Fruit fly (Drosophila melanogaster) whole organism, embryonic: ENCODE results near the gene CG7362.

ENCODE experiments used
- CG10565 ChIP-seq: fragments of 200-800 bp; sonication (Bioruptor generic); optimal IDR thresholded peaks from 3 replicates; lab custom pipeline; 2016; ENCODE audit warnings: missing biosample characterization, mild to moderate bottlenecking, missing genetic modification characterization
- CG12659 ChIP-seq: fragments of 200-800 bp; sonication (Bioruptor generic); optimal IDR thresholded peaks from 3 replicates; lab custom pipeline; 2017; ENCODE audit warnings: mild to moderate bottlenecking, missing biosample characterization, missing genetic modification reagents, missing genetic modification characterization
- CG12769 ChIP-seq: fragments of 200-800 bp; sonication (Bioruptor generic); optimal IDR thresholded peaks from 2 replicates; lab custom pipeline; 2019; ENCODE audit warnings: missing biosample characterization, mild to moderate bottlenecking, missing genetic modification characterization, moderate library complexity
- CG15696 ChIP-seq: fragments of 200-800 bp; sonication (Bioruptor generic); optimal IDR thresholded peaks from 2 replicates; lab custom pipeline; 2019; ENCODE audit warnings: missing biosample characterization, mild to moderate bottlenecking, missing genetic modification characterization, moderate library complexity
- CG1602 ChIP-seq: fragments of 200-800 bp; sonication (Bioruptor generic); optimal IDR thresholded peaks from 3 replicates; lab custom pipeline; 2016; ENCODE audit warnings: missing biosample characterization, missing genetic modification characterization
- CG16779 ChIP-seq: fragments of 200-800 bp; sonication (Bioruptor generic); IDR thresholded peaks from 2 replicates; pipeline ENCODE4 v1.3.6; 2022; ENCODE audit warnings: missing biosample characterization, missing genetic modification characterization
- CG1792 ChIP-seq: fragments of 200-800 bp; sonication (Bioruptor generic); optimal IDR thresholded peaks from 2 replicates; lab custom pipeline; 2016; ENCODE audit warnings: missing biosample characterization, missing genetic modification characterization
- CG1832 ChIP-seq: fragments of 200-800 bp; sonication (Bioruptor generic); optimal IDR thresholded peaks from 2 replicates; lab custom pipeline; 2017; ENCODE audit warnings: missing biosample characterization, mild to moderate bottlenecking, missing genetic modification characterization, inconsistent platforms
- CG2129 ChIP-seq: fragments of 200-800 bp; sonication (Bioruptor generic); IDR thresholded peaks from 2 replicates; pipeline ENCODE4 v1.3.6; 2022; ENCODE audit warnings: missing biosample characterization, missing genetic modification characterization; ENCODE audit not compliant: partially characterized antibody
- CG4404 ChIP-seq: fragments of 200-800 bp; sonication (Bioruptor generic); IDR thresholded peaks from 2 replicates; pipeline ENCODE4 v1.3.6; 2022; ENCODE audit warnings: missing biosample characterization, missing genetic modification characterization
- CG4730 ChIP-seq: fragments of 200-800 bp; sonication (Bioruptor generic); IDR thresholded peaks from 2 replicates; pipeline ENCODE4 v1.3.6; 2022; ENCODE audit warnings: missing biosample characterization, missing genetic modification characterization
- CG6791 ChIP-seq: fragments of 200-800 bp; sonication (Bioruptor generic); IDR thresholded peaks from 3 replicates; pipeline ENCODE4 v1.3.6; 2022; ENCODE audit warnings: missing biosample characterization, missing genetic modification characterization; ENCODE audit not compliant: partially characterized antibody
- CG7556 ChIP-seq: fragments of 200-800 bp; sonication (Bioruptor generic); optimal IDR thresholded peaks from 2 replicates; lab custom pipeline; 2017; ENCODE audit warnings: missing biosample characterization, mild to moderate bottlenecking, missing genetic modification characterization
- Drgx ChIP-seq: fragments of 200-800 bp; sonication (Bioruptor generic); IDR thresholded peaks from 2 replicates; pipeline ENCODE4 v1.3.6; 2022; ENCODE audit warnings: missing biosample characterization, missing genetic modification characterization
- Ets65A ChIP-seq: fragments of 200-800 bp; sonication (Bioruptor generic); peaks from one replicate; lab custom pipeline; 2016; ENCODE audit warnings: missing biosample characterization, missing genetic modification characterization
- H15 ChIP-seq: fragments of 200-800 bp; sonication (Bioruptor generic); IDR thresholded peaks from 3 replicates; pipeline ENCODE4 v1.3.6; 2022; ENCODE audit warnings: missing biosample characterization, missing genetic modification characterization
- HmgD ChIP-seq: fragments of 200-800 bp; sonication (Bioruptor generic); optimal IDR thresholded peaks from 3 replicates; lab custom pipeline; 2016; ENCODE audit warnings: missing biosample characterization, missing genetic modification characterization
- Hmx ChIP-seq: fragments of 200-800 bp; sonication (Bioruptor generic); optimal IDR thresholded peaks from 2 replicates; lab custom pipeline; 2016; ENCODE audit warnings: missing biosample characterization, missing genetic modification characterization
- Hr78 ChIP-seq, 2 experiments: fragments of 200-800 bp in 1 of 2; fragments of >200 bp in 1 of 2; sonication (Bioruptor generic) in 1 of 2; optimal IDR thresholded peaks; 2 replicates each; lab custom pipeline; 2017 to 2019; ENCODE audit warnings: missing biosample characterization in 2 of 2, missing genetic modification characterization in 2 of 2, mild to moderate bottlenecking in 1 of 2, moderate library complexity in 1 of 2
- Med ChIP-seq: fragments of 200-800 bp; sonication (Bioruptor generic); peaks from one replicate; lab custom pipeline; 2016; ENCODE audit warnings: missing biosample characterization, missing genetic modification characterization, mild to moderate bottlenecking, inconsistent platforms, moderate library complexity
- NfI ChIP-seq: fragments of 200-800 bp; sonication (Bioruptor generic); optimal IDR thresholded peaks from 3 replicates; lab custom pipeline; 2018; ENCODE audit warnings: missing biosample characterization, mild to moderate bottlenecking, missing genetic modification characterization, moderate library complexity
- Pdp1 ChIP-seq, 2 experiments: fragments of 200-800 bp; sonication (Bioruptor generic); optimal IDR thresholded peaks; 3 replicates each; lab custom pipeline; 2016; ENCODE audit warnings: missing biosample characterization in 2 of 2, missing genetic modification characterization in 2 of 2, mild to moderate bottlenecking in 1 of 2, moderate library complexity in 1 of 2
- abd-A ChIP-seq: fragments of 200-800 bp; sonication (Bioruptor generic); optimal IDR thresholded peaks from 3 replicates; lab custom pipeline; 2019; ENCODE audit warnings: missing biosample characterization, mild to moderate bottlenecking, missing genetic modification characterization, moderate library complexity
- amos ChIP-seq: fragments of 200-800 bp; sonication (Bioruptor generic); IDR thresholded peaks from 2 replicates; pipeline ENCODE4 v1.3.6; 2022; ENCODE audit warnings: missing biosample characterization, missing genetic modification characterization; ENCODE audit not compliant: partially characterized antibody
- ara ChIP-seq: fragments of 200-800 bp; sonication (Bioruptor generic); IDR thresholded peaks from 2 replicates; pipeline ENCODE4 v1.3.6; 2022; ENCODE audit warnings: missing biosample characterization, missing genetic modification characterization
- bsh ChIP-seq, 2 experiments: fragments of 200-800 bp; sonication (Bioruptor generic); optimal IDR thresholded peaks; 2 replicates each; lab custom pipeline; 2017 to 2018; ENCODE audit warnings: mild to moderate bottlenecking in 2 of 2, missing biosample characterization in 2 of 2, missing genetic modification characterization in 2 of 2, moderate library complexity in 1 of 2
- chinmo ChIP-seq: fragments of 200-800 bp; sonication (Bioruptor generic); IDR thresholded peaks from 4 replicates; pipeline ENCODE4 v1.3.6; 2022; ENCODE audit warnings: missing biosample characterization, missing genetic modification characterization; ENCODE audit not compliant: partially characterized antibody
- da ChIP-seq: fragments of 200-800 bp; sonication (Bioruptor generic); optimal IDR thresholded peaks from 2 replicates; lab custom pipeline; 2016; ENCODE audit warnings: missing biosample characterization, missing genetic modification characterization
- dmrt11E ChIP-seq: fragments of 200-800 bp; sonication (Bioruptor generic); optimal IDR thresholded peaks from 3 replicates; lab custom pipeline; 2018; ENCODE audit warnings: missing biosample characterization, mild to moderate bottlenecking, missing genetic modification characterization, moderate library complexity
- eve ChIP-seq, 2 experiments: fragments of >200 bp; optimal IDR thresholded peaks; 2 replicates each; lab custom pipeline; 2017; ENCODE audit warnings: missing biosample characterization in 2 of 2, missing genetic modification characterization in 2 of 2
- fru ChIP-seq: fragments of >200 bp; optimal IDR thresholded peaks from 2 replicates; lab custom pipeline; 2017
- gt ChIP-seq: fragments of 200-800 bp; sonication (Bioruptor generic); IDR thresholded peaks from 2 replicates; pipeline ENCODE4 v1.3.6; 2022; ENCODE audit warnings: missing biosample characterization, missing genetic modification characterization
- lmd ChIP-seq: fragments of 200-800 bp; sonication (Bioruptor generic); IDR thresholded peaks from 2 replicates; pipeline ENCODE4 v1.3.6; 2022; ENCODE audit warnings: missing biosample characterization, missing genetic modification characterization
- nau ChIP-seq: fragments of 200-800 bp; sonication (Bioruptor generic); optimal IDR thresholded peaks from 3 replicates; lab custom pipeline; 2017; ENCODE audit warnings: missing biosample characterization, mild to moderate bottlenecking, missing genetic modification characterization, missing genetic modification reagents
- nmo ChIP-seq: fragments of 200-800 bp; sonication (Bioruptor generic); optimal IDR thresholded peaks from 2 replicates; lab custom pipeline; 2018; ENCODE audit warnings: missing biosample characterization, mild to moderate bottlenecking, missing genetic modification characterization, moderate library complexity
- nom ChIP-seq: fragments of 200-800 bp; sonication (Bioruptor generic); optimal IDR thresholded peaks from 2 replicates; lab custom pipeline; 2017; ENCODE audit warnings: missing biosample characterization, missing genetic modification characterization, mild to moderate bottlenecking, moderate library complexity, missing genetic modification reagents
- p53 ChIP-seq: fragments of 200-800 bp; sonication (Bioruptor generic); optimal IDR thresholded peaks from 2 replicates; lab custom pipeline; 2016; ENCODE audit warnings: missing biosample characterization, missing genetic modification characterization
- pan ChIP-seq, 4 experiments: fragments of >200 bp in 3 of 4; fragments of 200-800 bp in 1 of 4; sonication (Bioruptor generic) in 1 of 4; optimal IDR thresholded peaks in 3 of 4; IDR thresholded peaks in 1 of 4; 2 replicates each; pipeline versions ENCODE4 v1.3.6 to Lab custom; 2017 to 2022; ENCODE audit warnings: missing biosample characterization in 2 of 4, missing genetic modification characterization in 2 of 4, mixed read lengths in 1 of 4
- pros ChIP-seq: fragments of 200-800 bp; sonication (Bioruptor generic); optimal IDR thresholded peaks from 3 replicates; lab custom pipeline; 2019; ENCODE audit warnings: missing biosample characterization, mild to moderate bottlenecking, missing genetic modification characterization, moderate library complexity
- row ChIP-seq: fragments of 200-800 bp; sonication (Bioruptor generic); IDR thresholded peaks from 3 replicates; pipeline ENCODE4 v1.3.6; 2022; ENCODE audit warnings: missing biosample characterization, missing genetic modification characterization
- sd ChIP-seq: fragments of 200-800 bp; sonication (Bioruptor generic); optimal IDR thresholded peaks from 3 replicates; lab custom pipeline; 2018; ENCODE audit warnings: missing biosample characterization, mild to moderate bottlenecking, missing genetic modification characterization, moderate library complexity
- sens ChIP-seq: fragments of 200-800 bp; sonication (Bioruptor generic); peaks from one replicate; lab custom pipeline; 2016; ENCODE audit warnings: missing biosample characterization, missing genetic modification characterization
- ttk ChIP-seq: fragments of 200-800 bp; sonication (Bioruptor generic); IDR thresholded peaks from 2 replicates; pipeline ENCODE4 v2.1.2; 2022; ENCODE audit warnings: missing biosample characterization, missing genetic modification characterization
- twi ChIP-seq: fragments of 200-800 bp; optimal IDR thresholded peaks from 2 replicates; lab custom pipeline; 2019; ENCODE audit warnings: missing biosample characterization, mild to moderate bottlenecking, missing genetic modification characterization, moderate library complexity

The CG7362 gene

dm6 chr3R:14766439-14767025 is 12.3 kb upstream of the CG7362 start (continued):
- TF ChIP-seq pros (no peak), nmo (no peak), fru (lab: Kevin White, UChicago) (no peak), CG4730 (GFP tag; lab: Robert Waterston, UW) (no peak), eve (GFP tag; optimal IDR thresholded peaks at IDR 0.05; lab: Kevin White, UChicago) (no peak), CG16779 (GFP tag; lab: Robert Waterston, UW) (no peak), abd-A (tag; lab: Kevin White, UChicago) (no peak), CG10565 (GFP tag; lab: Kevin White, UChicago) (no peak), da (GFP tag; lab: Kevin White, UChicago) (no peak)

- no peak for TF ChIP-seq CG4404 (GFP tag; lab: Robert Waterston, UW)
- TF ChIP-seq chinmo (GFP tag; lab: Robert Waterston, UW): 0 out of 4 replicates have a peak, but pooled peaks have one; percentile 24
- TF ChIP-seq CG15696 (tag; lab: Kevin White, UChicago): no peak
- TF ChIP-seq nom (GFP tag; lab: Kevin White, UChicago): peak; percentile 87
- TF ChIP-seq twi (tag; lab: Kevin White, UChicago): no peak
- TF ChIP-seq CG6791 (GFP tag; lab: Robert Waterston, UW): no peak
- TF ChIP-seq Drgx (GFP tag; lab: Robert Waterston, UW): peak; percentile 80
- TF ChIP-seq HmgD (GFP tag; lab: Kevin White, UChicago): no peak
- no peak for TF ChIP-seq Hr78 (GFP tag; optimal IDR thresholded peaks at IDR 0.05; lab: Kevin White, UChicago)
- no peak for TF ChIP-seq ttk (GFP tag; lab: Robert Waterston, UW)
- TF ChIP-seq CG1792 (GFP tag; lab: Kevin White, UChicago): no peak
- no peak for TF ChIP-seq lmd (GFP tag; lab: Robert Waterston, UW)
- peak in 1 of 2 experiments; percentile 28 for TF ChIP-seq bsh (GFP tag; optimal IDR thresholded peaks at IDR 0.05; lab: Kevin White, UChicago)
Observed at dm6 chr3R:14765364-14765993, 11.2 kb upstream of the CG7362 start.

dm6 chr3R:14764131-14764530 is 9.9 kb upstream of the CG7362 start:
- no peak for TF ChIP-seq H15 (GFP tag; lab: Robert Waterston, UW)
- TF ChIP-seq dmrt11E (tag; lab: Kevin White, UChicago): no peak
- peak; percentile 36 for TF ChIP-seq sens (GFP tag; lab: Kevin White, UChicago)
- no peak for TF ChIP-seq amos (GFP tag; lab: Robert Waterston, UW)
- TF ChIP-seq CG12659 (GFP tag; lab: Kevin White, UChicago): no peak
- TF ChIP-seq CG1832 (GFP tag; lab: Kevin White, UChicago): no peak
- peak; percentile 63 for TF ChIP-seq Ets65A (GFP tag; lab: Kevin White, UChicago)
- TF ChIP-seq CG7556 (GFP tag; lab: Kevin White, UChicago): no peak
- no peak for TF ChIP-seq CG1602 (GFP tag; lab: Kevin White, UChicago)

- peak; percentile 59 for TF ChIP-seq CG12769
- 0 out of 2 replicates have a peak, but pooled peaks have one; percentile 11 for TF ChIP-seq ara (GFP tag; lab: Robert Waterston, UW)
- no peak for TF ChIP-seq Hmx (GFP tag; lab: Kevin White, UChicago)
- TF ChIP-seq Pdp1 (GFP tag; optimal IDR thresholded peaks at IDR 0.05; lab: Kevin White, UChicago): peak in 1 of 2 experiments; percentile 16
- TF ChIP-seq p53 (GFP tag; lab: Kevin White, UChicago): no peak
- TF ChIP-seq pan (optimal IDR thresholded peaks at IDR 0.05; lab: Kevin White, UChicago): no peak
- peak in 1 of 2 experiments; percentile 32 for TF ChIP-seq pan (GFP tag; optimal IDR thresholded peaks at IDR 0.05 in 1 of 2, IDR thresholded peaks at IDR 0.05 in 1 of 2)
- TF ChIP-seq Med (GFP tag; lab: Kevin White, UChicago): peak; percentile 60
- no peak for TF ChIP-seq gt (GFP tag; lab: Robert Waterston, UW)
- no peak for TF ChIP-seq row
- peak; percentile 16 for TF ChIP-seq NfI (GFP tag; lab: Kevin White, UChicago)
- peak; percentile 83 for TF ChIP-seq sd (tag; lab: Kevin White, UChicago)
- TF ChIP-seq nau (GFP tag; lab: Kevin White, UChicago): peak; percentile 32
- no peak for TF ChIP-seq CG2129 (GFP tag; lab: Robert Waterston, UW)
Observed at dm6 chr3R:14763487-14763886, 9.2 kb upstream of the CG7362 start.
